Fruit fly (Drosophila melanogaster): Measurements from ENCODE around the gene CG8012.

Gene CG8012

DNA sequence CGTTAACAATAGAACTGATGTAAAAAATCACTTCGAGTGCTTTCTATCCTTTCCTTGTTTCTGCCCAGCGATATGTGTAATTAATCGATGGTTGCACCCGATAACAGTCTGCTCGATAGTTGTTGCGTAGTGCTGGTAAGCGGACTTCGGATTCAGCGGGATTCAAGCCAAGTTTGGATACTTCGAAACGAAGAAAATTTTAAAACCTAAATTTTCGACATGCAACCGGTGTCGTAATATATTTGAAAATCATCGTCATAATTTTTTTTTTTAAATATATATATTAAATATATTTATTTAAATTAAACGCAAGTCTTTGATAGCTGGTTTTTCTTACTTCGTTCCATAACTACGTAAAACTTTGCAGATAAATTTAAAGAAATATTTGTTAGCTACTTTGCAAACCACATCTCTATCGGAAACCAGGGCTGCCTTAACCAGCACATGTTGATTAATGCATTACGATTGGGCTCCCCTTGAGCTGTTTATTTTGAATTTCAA is 17.3 kb upstream of the CG8012 start, which contains the start of the genes UbcE2M and Dhps (continued):
- peak; percentile 0 for TF ChIP-seq NC2β (GFP tag; optimal IDR thresholded peaks at IDR 0.05)
- no peak for TF ChIP-seq dmrt99B (tag; optimal IDR thresholded peaks at IDR 0.05)
- no peak for TF ChIP-seq fd64A (GFP tag; optimal IDR thresholded peaks at IDR 0.05)
- no peak for TF ChIP-seq gro (GFP tag; optimal IDR thresholded peaks at IDR 0.05)
- no peak for TF ChIP-seq CG17912 (GFP tag; optimal IDR thresholded peaks at IDR 0.05)
- TF ChIP-seq tx (GFP tag; optimal IDR thresholded peaks at IDR 0.05) = peak; percentile 10
- TF ChIP-seq crc (GFP tag; optimal IDR thresholded peaks at IDR 0.05) = no peak
- no peak for TF ChIP-seq ems (GFP tag; optimal IDR thresholded peaks at IDR 0.05)
- TF ChIP-seq HmgZ (tag; optimal IDR thresholded peaks at IDR 0.05) = peak; percentile 70
- peak; percentile 72; the same call in 2 of the 4 replicates for TF ChIP-seq Gug (GFP tag; IDR thresholded peaks at IDR 0.05)
- no peak for TF ChIP-seq Atf6 (GFP tag; IDR thresholded peaks at IDR 0.05)
- TF ChIP-seq twi (tag; optimal IDR thresholded peaks at IDR 0.05) = peak; percentile 85
- no peak for TF ChIP-seq CG1832 (GFP tag; optimal IDR thresholded peaks at IDR 0.05)
- TF ChIP-seq Drgx (GFP tag; IDR thresholded peaks at IDR 0.05) = no peak; the same call in 1 of the 2 replicates
- TF ChIP-seq CG13775 (GFP tag; optimal IDR thresholded peaks at IDR 0.05) = peak; percentile 85
- TF ChIP-seq CG14710 (tag; optimal IDR thresholded peaks at IDR 0.05) = peak; percentile 85
- peak; percentile 87 for TF ChIP-seq CG10543 (GFP tag; optimal IDR thresholded peaks at IDR 0.05)
- no peak for TF ChIP-seq Hr78 (GFP tag; optimal IDR thresholded peaks at IDR 0.05)
- no peak for TF ChIP-seq cg (GFP tag; optimal IDR thresholded peaks at IDR 0.05)
- TF ChIP-seq lola (GFP tag; optimal IDR thresholded peaks at IDR 0.05) = peak in 1 of 3 experiments; percentile 78
- no peak for TF ChIP-seq hth (optimal IDR thresholded peaks at IDR 0.05)
- no peak for TF ChIP-seq ham (GFP tag; IDR thresholded peaks at IDR 0.05)
- TF ChIP-seq sima (GFP tag; optimal IDR thresholded peaks at IDR 0.05) = no peak
- no peak for TF ChIP-seq Tbp (GFP tag; optimal IDR thresholded peaks at IDR 0.05)
- TF ChIP-seq MTF-1 (GFP tag; optimal IDR thresholded peaks at IDR 0.05; ENCODE audit: borderline replicate concordance) = no peak
- TF ChIP-seq bcd (GFP tag; optimal IDR thresholded peaks at IDR 0.05) = peak; percentile 53
- TF ChIP-seq CG4424 (GFP tag; optimal IDR thresholded peaks at IDR 0.05) = peak; percentile 65
- no peak for TF ChIP-seq pb (GFP tag; optimal IDR thresholded peaks at IDR 0.05)
- no peak for TF ChIP-seq Doc2 (GFP tag; IDR thresholded peaks at IDR 0.05)
- TF ChIP-seq CG8924 (tag; optimal IDR thresholded peaks at IDR 0.05) = peak; percentile 80
- TF ChIP-seq hb (GFP tag; IDR thresholded peaks at IDR 0.05; ENCODE audit: partially characterized antibody) = peak; percentile 21; the same call in 2 of the 3 replicates
- peak; percentile 68 for TF ChIP-seq kah (GFP tag; optimal IDR thresholded peaks at IDR 0.05)
- peak; percentile 84 for TF ChIP-seq amos (GFP tag; IDR thresholded peaks at IDR 0.05; ENCODE audit: partially characterized antibody)
- TF ChIP-seq CoRest (tag; optimal IDR thresholded peaks at IDR 0.05) = peak; percentile 92
- 0 out of 4 replicates have a peak, but pooled peaks have one; percentile 62 for TF ChIP-seq chinmo (GFP tag; IDR thresholded peaks at IDR 0.05; ENCODE audit: partially characterized antibody)
- peak; percentile 59 for TF ChIP-seq CG6765 (GFP tag; optimal IDR thresholded peaks at IDR 0.05)
- TF ChIP-seq CG10979 (tag; optimal IDR thresholded peaks at IDR 0.05) = peak; percentile 60
- peak; percentile 56 for TF ChIP-seq HLH54F (GFP tag; optimal IDR thresholded peaks at IDR 0.05)
- peak; percentile 54; the same call in 1 of the 3 replicates for TF ChIP-seq Doc3 (GFP tag; IDR thresholded peaks at IDR 0.05; ENCODE audit: partially characterized antibody)
- peak; percentile 85 for TF ChIP-seq CG9215 (GFP tag; IDR thresholded peaks at IDR 0.05)
- peak; percentile 76; the same call in 2 of the 3 replicates for TF ChIP-seq Opbp (GFP tag; IDR thresholded peaks at IDR 0.05; ENCODE audit: partially characterized antibody)
- TF ChIP-seq Ptx1 (GFP tag; IDR thresholded peaks at IDR 0.05) = peak; percentile 73
- TF ChIP-seq CG18619 (GFP tag; optimal IDR thresholded peaks at IDR 0.05) = peak; percentile 79
- no peak for TF ChIP-seq Sox100B (GFP tag; optimal IDR thresholded peaks at IDR 0.05)
- peak; percentile 61 for TF ChIP-seq lmd (GFP tag; IDR thresholded peaks at IDR 0.05)
- TF ChIP-seq aop (GFP tag; IDR thresholded peaks at IDR 0.05) = no peak
- TF ChIP-seq Kr (GFP tag; optimal IDR thresholded peaks at IDR 0.05) = no peak
- peak; percentile 33 for TF ChIP-seq CG2129 (GFP tag; IDR thresholded peaks at IDR 0.05; ENCODE audit: partially characterized antibody)
- TF ChIP-seq az2 (GFP tag; optimal IDR thresholded peaks at IDR 0.05) = peak; percentile 54

All from whole organism, embryonic.